Fruit fly (Drosophila melanogaster) whole organism, embryonic: ENCODE data around the gene Acat2.

Experiments
- ATbp ChIP-seq: fragments of 200-800 bp; sonication (Bioruptor generic); optimal IDR thresholded peaks from 2 replicates; lab custom pipeline; 2017; ENCODE audit warnings: missing biosample characterization, mild to moderate bottlenecking, missing genetic modification characterization, missing genetic modification reagents
- CG10543 ChIP-seq: fragments of 200-800 bp; sonication (Bioruptor generic); optimal IDR thresholded peaks from 3 replicates; lab custom pipeline; 2017; ENCODE audit warnings: missing biosample characterization, mild to moderate bottlenecking, missing genetic modification characterization, moderate library complexity
- CG10979 ChIP-seq: fragments of 200-800 bp; sonication (Bioruptor generic); optimal IDR thresholded peaks from 2 replicates; lab custom pipeline; 2018; ENCODE audit warnings: missing biosample characterization, mild to moderate bottlenecking, missing genetic modification characterization, moderate library complexity
- CG11085 ChIP-seq: fragments of 200-800 bp; sonication (Bioruptor generic); IDR thresholded peaks from 2 replicates; pipeline ENCODE4 v1.3.6; 2022; ENCODE audit warnings: missing biosample characterization, missing genetic modification characterization
- CG11398 ChIP-seq: fragments of 200-800 bp; sonication (Bioruptor generic); optimal IDR thresholded peaks from 2 replicates; lab custom pipeline; 2016; ENCODE audit warnings: missing biosample characterization, missing genetic modification characterization
- CG12155 ChIP-seq: fragments of 200-800 bp; sonication (Bioruptor generic); optimal IDR thresholded peaks from 3 replicates; lab custom pipeline; 2016; ENCODE audit warnings: missing biosample characterization, missing genetic modification characterization
- CG13123 ChIP-seq: fragments of 200-800 bp; sonication (Bioruptor generic); optimal IDR thresholded peaks from 2 replicates; lab custom pipeline; 2016; ENCODE audit warnings: missing biosample characterization, missing genetic modification characterization
- CG13287 ChIP-seq: fragments of 200-800 bp; sonication (Bioruptor generic); IDR thresholded peaks from 2 replicates; pipeline ENCODE4 v1.3.6; 2022; ENCODE audit warnings: missing biosample characterization, missing genetic modification characterization; ENCODE audit not compliant: partially characterized antibody
- CG13424 ChIP-seq: fragments of 200-800 bp; sonication (Bioruptor generic); optimal IDR thresholded peaks from 2 replicates; lab custom pipeline; 2019; ENCODE audit warnings: missing biosample characterization, mild to moderate bottlenecking, missing genetic modification characterization, moderate library complexity
- CG13624 ChIP-seq: fragments of 200-800 bp; sonication (Bioruptor generic); optimal IDR thresholded peaks from 2 replicates; lab custom pipeline; 2016; ENCODE audit warnings: missing biosample characterization, missing genetic modification characterization
- CG16813 ChIP-seq: fragments of 200-800 bp; sonication (Bioruptor generic); IDR thresholded peaks from 3 replicates; pipeline ENCODE4 v1.3.6; 2022; ENCODE audit warnings: missing biosample characterization, missing genetic modification characterization; ENCODE audit not compliant: partially characterized antibody
- CG17912 ChIP-seq: fragments of 200-800 bp; sonication (Bioruptor generic); optimal IDR thresholded peaks from 2 replicates; lab custom pipeline; 2018; ENCODE audit warnings: missing biosample characterization, mild to moderate bottlenecking, missing genetic modification characterization
- CG1792 ChIP-seq: fragments of 200-800 bp; sonication (Bioruptor generic); optimal IDR thresholded peaks from 2 replicates; lab custom pipeline; 2016; ENCODE audit warnings: missing biosample characterization, missing genetic modification characterization
- CG2129 ChIP-seq: fragments of 200-800 bp; sonication (Bioruptor generic); IDR thresholded peaks from 2 replicates; pipeline ENCODE4 v1.3.6; 2022; ENCODE audit warnings: missing biosample characterization, missing genetic modification characterization; ENCODE audit not compliant: partially characterized antibody
- CG2712 ChIP-seq: fragments of 200-800 bp; optimal IDR thresholded peaks from 3 replicates; lab custom pipeline; 2019; ENCODE audit warnings: missing biosample characterization, mild to moderate bottlenecking, missing genetic modification characterization, moderate library complexity
- CG31388 ChIP-seq: fragments of 200-800 bp; sonication (Bioruptor generic); optimal IDR thresholded peaks from 2 replicates; lab custom pipeline; 2016; ENCODE audit warnings: missing biosample characterization, missing genetic modification characterization
- CG31441 ChIP-seq: fragments of 200-800 bp; sonication (Bioruptor generic); IDR thresholded peaks from 2 replicates; pipeline ENCODE4 v1.3.6; 2022; ENCODE audit warnings: missing biosample characterization, missing genetic modification characterization
- CG3163 ChIP-seq: fragments of 200-800 bp; sonication (Bioruptor generic); optimal IDR thresholded peaks from 3 replicates; lab custom pipeline; 2016; ENCODE audit warnings: missing biosample characterization, missing genetic modification characterization
- CG3847 ChIP-seq: fragments of 200-800 bp; sonication (Bioruptor generic); IDR thresholded peaks from 2 replicates; pipeline ENCODE4 v1.3.6; 2022; ENCODE audit warnings: missing biosample characterization, missing genetic modification characterization
- CG43689 ChIP-seq: fragments of 200-800 bp; sonication (Bioruptor generic); IDR thresholded peaks from 2 replicates; pipeline ENCODE4 v1.3.6; 2022; ENCODE audit warnings: missing biosample characterization, missing genetic modification characterization
- CG4424 ChIP-seq: fragments of 200-800 bp; sonication (Bioruptor generic); optimal IDR thresholded peaks from 3 replicates; lab custom pipeline; 2016; ENCODE audit warnings: missing biosample characterization, missing genetic modification characterization
- CG4617 ChIP-seq: fragments of 200-800 bp; sonication (Bioruptor generic); optimal IDR thresholded peaks from 3 replicates; lab custom pipeline; 2016; ENCODE audit warnings: missing biosample characterization, missing genetic modification characterization, borderline replicate concordance
- CG9817 ChIP-seq: fragments of 200-800 bp; sonication (Bioruptor generic); optimal IDR thresholded peaks from 2 replicates; lab custom pipeline; 2018; ENCODE audit warnings: missing biosample characterization, mild to moderate bottlenecking, missing genetic modification characterization, moderate library complexity
- D19B ChIP-seq: fragments of 200-800 bp; sonication (Bioruptor generic); optimal IDR thresholded peaks from 2 replicates; lab custom pipeline; 2017; ENCODE audit warnings: missing biosample characterization, mild to moderate bottlenecking, missing genetic modification characterization
- Dref ChIP-seq: fragments of 200-800 bp; sonication (Bioruptor generic); IDR thresholded peaks from 2 replicates; pipeline ENCODE4 v1.3.6; 2022; ENCODE audit warnings: missing biosample characterization, missing genetic modification characterization
- Elba2 ChIP-seq: fragments of 200-800 bp; sonication (Bioruptor generic); optimal IDR thresholded peaks from 3 replicates; lab custom pipeline; 2016; ENCODE audit warnings: missing biosample characterization, missing genetic modification characterization
- HLHmδ ChIP-seq: fragments of 200-800 bp; sonication (Bioruptor generic); optimal IDR thresholded peaks from 2 replicates; lab custom pipeline; 2018; ENCODE audit warnings: missing biosample characterization, mild to moderate bottlenecking, missing genetic modification characterization, moderate library complexity
- Hr3 ChIP-seq: fragments of 200-800 bp; sonication (Bioruptor generic); optimal IDR thresholded peaks from 3 replicates; lab custom pipeline; 2016; ENCODE audit warnings: missing biosample characterization, missing genetic modification characterization
- MTF-1 ChIP-seq: fragments of 200-800 bp; sonication (Bioruptor generic); optimal IDR thresholded peaks from 2 replicates; lab custom pipeline; 2018; ENCODE audit warnings: missing biosample characterization, mild to moderate bottlenecking, missing genetic modification characterization, borderline replicate concordance
- Nf-YA ChIP-seq: fragments of 200-800 bp; sonication (Bioruptor generic); IDR thresholded peaks from 2 replicates; pipeline ENCODE4 v1.3.6; 2022; ENCODE audit warnings: missing biosample characterization, missing genetic modification characterization
- Opbp ChIP-seq: fragments of 200-800 bp; sonication (Bioruptor generic); IDR thresholded peaks from 3 replicates; pipeline ENCODE4 v1.3.6; 2022; ENCODE audit warnings: missing biosample characterization, missing genetic modification characterization; ENCODE audit not compliant: partially characterized antibody
- Trl ChIP-seq, 3 experiments: fragments of >200 bp in 2 of 3; fragments of 200-800 bp in 1 of 3; sonication (Bioruptor generic) in 1 of 3; optimal IDR thresholded peaks; 2 replicates in 1 of 3; 3 replicates in 2 of 3; lab custom pipeline; 2016 to 2017; ENCODE audit warnings: missing biosample characterization in 1 of 3, missing genetic modification characterization in 1 of 3
- amos ChIP-seq: fragments of 200-800 bp; sonication (Bioruptor generic); IDR thresholded peaks from 2 replicates; pipeline ENCODE4 v1.3.6; 2022; ENCODE audit warnings: missing biosample characterization, missing genetic modification characterization; ENCODE audit not compliant: partially characterized antibody
- aop ChIP-seq: fragments of 200-800 bp; sonication (Bioruptor generic); IDR thresholded peaks from 2 replicates; pipeline ENCODE4 v1.3.6; 2022; ENCODE audit warnings: missing biosample characterization, missing genetic modification characterization
- bsh ChIP-seq, 2 experiments: fragments of 200-800 bp; sonication (Bioruptor generic); optimal IDR thresholded peaks; 2 replicates each; lab custom pipeline; 2017 to 2018; ENCODE audit warnings: mild to moderate bottlenecking in 2 of 2, missing biosample characterization in 2 of 2, missing genetic modification characterization in 2 of 2, moderate library complexity in 1 of 2
- cas ChIP-seq: fragments of 200-800 bp; sonication (Bioruptor generic); IDR thresholded peaks from 2 replicates; pipeline ENCODE4 v1.3.6; 2022; ENCODE audit warnings: missing biosample characterization, missing genetic modification characterization
- chinmo ChIP-seq: fragments of 200-800 bp; sonication (Bioruptor generic); IDR thresholded peaks from 4 replicates; pipeline ENCODE4 v1.3.6; 2022; ENCODE audit warnings: missing biosample characterization, missing genetic modification characterization; ENCODE audit not compliant: partially characterized antibody
- eve ChIP-seq, 2 experiments: fragments of >200 bp; optimal IDR thresholded peaks; 2 replicates each; lab custom pipeline; 2017; ENCODE audit warnings: missing biosample characterization in 2 of 2, missing genetic modification characterization in 2 of 2
- gsb ChIP-seq: fragments of 200-800 bp; sonication (Bioruptor generic); IDR thresholded peaks from 2 replicates; pipeline ENCODE4 v1.3.6; 2022; ENCODE audit warnings: missing biosample characterization, missing genetic modification characterization
- hbn ChIP-seq: fragments of 200-800 bp; sonication (Bioruptor generic); IDR thresholded peaks from 2 replicates; pipeline ENCODE4 v1.3.6; 2022; ENCODE audit warnings: missing biosample characterization, missing genetic modification characterization; ENCODE audit not compliant: partially characterized antibody
- inv ChIP-seq: fragments of 200-800 bp; sonication (Bioruptor generic); IDR thresholded peaks from 2 replicates; pipeline ENCODE4 v1.3.6; 2022; ENCODE audit warnings: missing biosample characterization, missing genetic modification characterization; ENCODE audit not compliant: partially characterized antibody
- lab ChIP-seq: fragments of 200-800 bp; sonication (Bioruptor generic); optimal IDR thresholded peaks from 3 replicates; lab custom pipeline; 2017; ENCODE audit warnings: missing biosample characterization, missing genetic modification characterization, mild to moderate bottlenecking, moderate library complexity, missing genetic modification reagents
- mld ChIP-seq: fragments of 200-800 bp; sonication (Bioruptor generic); IDR thresholded peaks from 3 replicates; pipeline ENCODE4 v1.3.6; 2022; ENCODE audit warnings: missing biosample characterization, missing genetic modification characterization; ENCODE audit not compliant: partially characterized antibody
- pho ChIP-seq: fragments of 200-800 bp; sonication (Bioruptor generic); optimal IDR thresholded peaks from 2 replicates; lab custom pipeline; 2016; ENCODE audit warnings: missing biosample characterization, missing genetic modification characterization
- psq ChIP-seq: fragments of 200-800 bp; sonication (Bioruptor generic); optimal IDR thresholded peaks from 2 replicates; lab custom pipeline; 2017; ENCODE audit warnings: missing biosample characterization, missing genetic modification characterization
- run ChIP-seq: fragments of 200-800 bp; sonication (Bioruptor generic); optimal IDR thresholded peaks from 3 replicates; lab custom pipeline; 2018; ENCODE audit warnings: missing biosample characterization, mild to moderate bottlenecking, missing genetic modification characterization
- ttk ChIP-seq: fragments of 200-800 bp; sonication (Bioruptor generic); IDR thresholded peaks from 2 replicates; pipeline ENCODE4 v2.1.2; 2022; ENCODE audit warnings: missing biosample characterization, missing genetic modification characterization
- usp ChIP-seq: fragments of >200 bp; optimal IDR thresholded peaks from 2 replicates; lab custom pipeline; 2017; ENCODE audit warnings: missing biosample characterization, missing genetic modification characterization
- wor ChIP-seq: fragments of 200-800 bp; sonication (Bioruptor generic); IDR thresholded peaks from 2 replicates; pipeline ENCODE4 v1.3.6; 2022; ENCODE audit warnings: missing biosample characterization, missing genetic modification characterization

Gene Acat2

dm6 chr3L:1300076-1300635, 2.6 kb upstream of the Acat2 start (continued):
- TF ChIP-seq aop (GFP tag; lab: Robert Waterston, UW) (peak; percentile 34; the same call in 1 of the 2 replicates), CG16813 (GFP tag; lab: Robert Waterston, UW) (no peak), ATbp (GFP tag; lab: Kevin White, UChicago) (peak; percentile 84), run (tag; lab: Kevin White, UChicago) (peak; percentile 60), lab (GFP tag; lab: Kevin White, UChicago) (peak; percentile 88), Opbp (GFP tag; lab: Robert Waterston, UW) (no peak), mld (GFP tag; lab: Robert Waterston, UW) (no peak), CG3847 (GFP tag; lab: Robert Waterston, UW) (peak; percentile 68), CG31388 (GFP tag; lab: Kevin White, UChicago) (peak; percentile 48), CG11085 (GFP tag; lab: Robert Waterston, UW) (no peak), inv (GFP tag; lab: Robert Waterston, UW) (no peak), psq (GFP tag; lab: Kevin White, UChicago) (peak; percentile 54), Elba2 (GFP tag; lab: Kevin White, UChicago) (no peak), CG43689 (GFP tag; lab: Robert Waterston, UW) (peak; percentile 38; the same call in 1 of the 2 replicates), CG1792 (GFP tag; lab: Kevin White, UChicago) (no peak), D19B (GFP tag; lab: Kevin White, UChicago) (peak; percentile 18), HLHmδ (no peak), Trl (optimal IDR thresholded peaks at IDR 0.05; lab: Kevin White, UChicago) (peak in 1 of 2 experiments; percentile 0), Trl (GFP tag; optimal IDR thresholded peaks at IDR 0.05; lab: Kevin White, UChicago) (peak; percentile 29), CG13123 (GFP tag; lab: Kevin White, UChicago) (peak; percentile 42), CG13424 (tag; lab: Kevin White, UChicago) (peak; percentile 82), amos (GFP tag; lab: Robert Waterston, UW) (no peak), Hr3 (peak; percentile 74), bsh (GFP tag; optimal IDR thresholded peaks at IDR 0.05; lab: Kevin White, UChicago) (peak in 1 of 2 experiments; percentile 91), CG4617 (peak; percentile 61), CG11398 (no peak), cas (no peak), CG13624 (peak; percentile 26), CG2712 (peak; percentile 95), CG10979 (tag; lab: Kevin White, UChicago) (peak; percentile 93), CG4424 (GFP tag; lab: Kevin White, UChicago) (peak; percentile 62), CG2129 (GFP tag; lab: Robert Waterston, UW) (no peak), wor (GFP tag; lab: Robert Waterston, UW) (peak; percentile 63), Dref (GFP tag; lab: Robert Waterston, UW) (no peak), hbn (GFP tag; lab: Robert Waterston, UW) (no peak), pho (GFP tag; lab: Kevin White, UChicago) (peak; percentile 7), eve (GFP tag; optimal IDR thresholded peaks at IDR 0.05; lab: Kevin White, UChicago) (no peak), gsb (GFP tag; lab: Robert Waterston, UW) (no peak), usp (GFP tag; lab: Kevin White, UChicago) (no peak), CG9817 (tag; lab: Kevin White, UChicago) (peak; percentile 51), CG31441 (GFP tag; lab: Robert Waterston, UW) (peak; percentile 97), Nf-YA (GFP tag; lab: Robert Waterston, UW) (no peak), CG13287 (GFP tag; lab: Robert Waterston, UW) (no peak), CG12155 (peak; percentile 76), MTF-1 (GFP tag; lab: Kevin White, UChicago) (peak; percentile 21), CG10543 (GFP tag; lab: Kevin White, UChicago) (peak; percentile 85), CG17912 (GFP tag; lab: Kevin White, UChicago) (no peak), chinmo (GFP tag; lab: Robert Waterston, UW) (no peak), ttk (GFP tag; lab: Robert Waterston, UW) (peak; percentile 48), CG3163 (no peak)
